Worm (Caenorhabditis elegans): ENCODE measurements around the gene cdf-1.

DNA sequence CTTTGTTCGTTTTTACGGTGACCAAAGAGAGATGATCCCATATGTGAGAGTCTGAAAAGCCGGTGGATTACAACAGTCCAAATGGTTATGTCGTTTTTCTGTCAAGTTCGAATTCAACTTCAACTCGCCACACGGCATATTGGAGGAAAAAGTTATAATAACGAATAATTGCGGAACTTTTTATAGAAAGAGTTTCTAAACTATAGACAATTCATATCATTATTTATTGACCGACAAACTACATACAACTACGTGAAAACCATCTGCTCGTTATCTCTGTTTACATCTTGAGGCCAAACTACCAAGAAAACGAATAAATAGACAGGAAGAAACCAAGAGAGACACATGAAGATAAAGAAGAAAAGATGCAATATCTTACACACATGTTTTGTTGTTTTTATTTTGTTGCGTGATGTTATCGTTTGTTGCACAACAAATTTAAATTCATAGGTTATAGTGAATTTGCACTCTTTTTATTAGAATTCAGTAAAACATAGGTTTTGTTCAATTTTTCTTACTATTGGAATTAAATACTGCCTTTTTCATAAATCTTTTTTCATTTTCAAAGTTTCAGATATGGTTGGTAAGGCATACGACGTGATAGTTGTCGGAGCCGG, 31.1 kb downstream of the cdf-1 start, which contains the start of the genes C15B12.4 and C15B12.8:
- TF ChIP-seq med-1 (GFP tag; optimal IDR thresholded peaks at IDR 0.05; ENCODE audit: insufficient read depth) (no peak), flt-1 (GFP tag; IDR thresholded peaks at IDR 0.05) (no peak), ref-1 (GFP tag; conservative IDR thresholded peaks at IDR 0.05) (no peak), ztf-29 (GFP tag; IDR thresholded peaks at IDR 0.05) (no peak), T22C8.4 (GFP tag; IDR thresholded peaks at IDR 0.05) (no peak)
